Fruit fly (Drosophila melanogaster): ENCODE results near the gene Ing3.

Ing3 gene

DNA sequence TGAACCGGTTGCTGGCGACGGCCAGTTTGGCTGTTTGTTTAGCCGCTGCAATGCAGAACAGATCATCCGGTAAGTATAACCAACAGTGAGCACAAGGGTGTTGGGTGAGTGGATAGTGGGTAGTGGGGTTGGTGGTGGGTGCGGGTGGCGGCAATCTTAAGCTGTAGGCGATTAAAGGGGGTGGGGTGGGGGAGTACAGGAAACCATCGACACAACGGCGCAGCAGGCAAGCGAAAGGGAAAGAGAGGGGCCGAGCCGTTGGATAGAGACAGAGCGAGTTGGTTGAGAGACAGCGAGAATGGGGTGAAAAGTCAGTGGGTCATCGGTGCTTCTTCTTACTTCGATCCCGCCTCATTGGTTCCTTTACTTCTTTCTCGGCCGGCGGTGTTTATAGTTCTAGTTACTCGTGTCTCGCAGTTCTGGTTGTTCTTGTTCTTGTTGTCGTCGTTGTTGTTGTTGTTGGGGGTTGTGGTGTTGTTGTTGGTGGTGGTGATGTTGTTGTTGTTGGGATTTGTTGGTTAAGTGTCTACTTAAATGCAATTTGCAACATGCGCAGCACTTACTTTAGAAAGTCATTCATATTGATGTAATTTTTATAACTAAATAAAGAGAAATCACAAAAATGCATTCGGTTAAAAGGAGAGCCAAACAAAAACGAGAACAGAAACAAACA, 16.5 kb downstream of the Ing3 start:
- peak; percentile 88 for TF ChIP-seq svp (GFP tag)
- TF ChIP-seq Eip93F (GFP tag; optimal IDR thresholded peaks at IDR 0.05), result no peak

DNA sequence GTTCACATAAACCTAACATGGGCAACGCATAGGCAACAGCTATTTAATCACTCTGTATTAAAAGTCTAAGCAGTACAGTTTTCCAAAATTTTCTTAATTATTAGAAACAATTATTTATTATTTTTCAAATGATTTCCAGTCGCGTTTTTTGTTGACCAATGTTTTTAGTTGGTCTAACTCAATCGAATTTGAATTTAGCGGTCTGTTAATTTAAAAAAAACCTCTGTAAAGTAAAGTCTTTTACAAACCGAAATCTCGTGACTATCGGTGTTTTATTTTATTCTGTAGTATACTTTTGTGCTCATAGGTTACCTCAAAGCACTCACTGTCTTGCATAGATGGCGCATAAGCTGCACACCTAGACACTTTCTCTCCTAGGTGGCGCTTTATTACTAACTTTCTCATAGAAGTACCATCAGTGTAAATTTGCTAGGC, 17.8 kb downstream of the Ing3 start:
- peak; percentile 38 for TF ChIP-seq lz (GFP tag; optimal IDR thresholded peaks at IDR 0.05)
- peak; percentile 61 for TF ChIP-seq CG31627 (GFP tag; optimal IDR thresholded peaks at IDR 0.05)
- no peak for TF ChIP-seq CG32006 (GFP tag; optimal IDR thresholded peaks at IDR 0.05)
- no peak for TF ChIP-seq CG6854 (GFP tag; optimal IDR thresholded peaks at IDR 0.05)
- TF ChIP-seq pdm3 (GFP tag; optimal IDR thresholded peaks at IDR 0.05), result peak; percentile 21
- TF ChIP-seq cyc (GFP tag; optimal IDR thresholded peaks at IDR 0.05), result peak; percentile 49
- TF ChIP-seq Hr39 (GFP tag; optimal IDR thresholded peaks at IDR 0.05), result peak; percentile 60
- TF ChIP-seq dsx (GFP tag; optimal IDR thresholded peaks at IDR 0.05; ENCODE audit: poor library complexity, severe bottlenecking), result no peak
- TF ChIP-seq CG4318 (GFP tag; optimal IDR thresholded peaks at IDR 0.05), result no peak
- no peak for TF ChIP-seq Ets21C (GFP tag; optimal IDR thresholded peaks at IDR 0.05)
- TF ChIP-seq svp (GFP tag), result peak; percentile 16

DNA sequence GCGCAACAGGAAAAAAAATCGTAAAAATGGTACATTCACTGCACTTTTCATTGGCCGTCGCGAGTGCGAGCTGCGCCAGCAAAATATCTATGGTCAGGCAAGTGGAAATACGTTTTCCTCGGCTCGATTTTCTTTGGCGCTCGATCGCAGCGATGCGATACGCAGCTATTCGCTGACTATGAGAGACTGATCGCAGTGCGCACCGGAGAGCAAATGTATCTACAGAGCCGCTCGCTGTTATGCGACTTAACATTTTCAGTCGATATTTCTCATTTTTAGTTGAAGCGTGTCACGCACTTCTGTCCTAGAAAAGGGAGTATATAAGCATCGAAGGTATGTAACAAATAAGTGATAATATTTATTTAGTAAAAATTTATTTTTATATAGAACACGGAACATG, 18.2 kb downstream of the Ing3 start, which contains the start of gene wgn:
wgn (minus strand) TSS at position 193 of the 400 bp plus-strand sequence.
- no peak for TF ChIP-seq CG34406 (GFP tag; optimal IDR thresholded peaks at IDR 0.05)
- no peak for TF ChIP-seq CG6792 (GFP tag; optimal IDR thresholded peaks at IDR 0.05)
- TF ChIP-seq Sox14 (GFP tag; optimal IDR thresholded peaks at IDR 0.05), result no peak
- TF ChIP-seq eg (GFP tag; IDR thresholded peaks at IDR 0.05), result peak; percentile 58; the same call in 2 of the 3 replicates
- TF ChIP-seq CG11294 (GFP tag; IDR thresholded peaks at IDR 0.05), result no peak
- TF ChIP-seq CG1621 (tag; optimal IDR thresholded peaks at IDR 0.05), result no peak
- no peak for TF ChIP-seq CG32006 (GFP tag; optimal IDR thresholded peaks at IDR 0.05)
- TF ChIP-seq dac (GFP tag; optimal IDR thresholded peaks at IDR 0.05), result no peak
- peak; percentile 33 for TF ChIP-seq svp (GFP tag)
- peak; percentile 13 for TF ChIP-seq CG6808 (GFP tag; optimal IDR thresholded peaks at IDR 0.05)
- no peak for TF ChIP-seq Hr38 (GFP tag; optimal IDR thresholded peaks at IDR 0.05)
- peak; percentile 18 for TF ChIP-seq CG16779 (tag; optimal IDR thresholded peaks at IDR 0.05)
- TF ChIP-seq Eip93F (GFP tag; optimal IDR thresholded peaks at IDR 0.05), result peak; percentile 23
- peak; percentile 6 for TF ChIP-seq net (GFP tag; optimal IDR thresholded peaks at IDR 0.05)
- TF ChIP-seq CG8119 (GFP tag; IDR thresholded peaks at IDR 0.05), result peak; percentile 41; the same call in 1 of the 3 replicates
- peak; percentile 45; the same call in 1 of the 2 replicates for TF ChIP-seq CG15336 (GFP tag; IDR thresholded peaks at IDR 0.05)
- TF ChIP-seq Ets21C (GFP tag; optimal IDR thresholded peaks at IDR 0.05), result no peak
- no peak for TF ChIP-seq Sox102F (GFP tag; optimal IDR thresholded peaks at IDR 0.05)
- TF ChIP-seq CG31627 (GFP tag; optimal IDR thresholded peaks at IDR 0.05), result no peak
- peak; percentile 29 for TF ChIP-seq CG6276 (GFP tag; optimal IDR thresholded peaks at IDR 0.05)
- TF ChIP-seq dsx (GFP tag; optimal IDR thresholded peaks at IDR 0.05; ENCODE audit: poor library complexity, severe bottlenecking), result no peak
- no peak for TF ChIP-seq ss (GFP tag; optimal IDR thresholded peaks at IDR 0.05)
- TF ChIP-seq Hr4 (GFP tag; optimal IDR thresholded peaks at IDR 0.05), result no peak

DNA sequence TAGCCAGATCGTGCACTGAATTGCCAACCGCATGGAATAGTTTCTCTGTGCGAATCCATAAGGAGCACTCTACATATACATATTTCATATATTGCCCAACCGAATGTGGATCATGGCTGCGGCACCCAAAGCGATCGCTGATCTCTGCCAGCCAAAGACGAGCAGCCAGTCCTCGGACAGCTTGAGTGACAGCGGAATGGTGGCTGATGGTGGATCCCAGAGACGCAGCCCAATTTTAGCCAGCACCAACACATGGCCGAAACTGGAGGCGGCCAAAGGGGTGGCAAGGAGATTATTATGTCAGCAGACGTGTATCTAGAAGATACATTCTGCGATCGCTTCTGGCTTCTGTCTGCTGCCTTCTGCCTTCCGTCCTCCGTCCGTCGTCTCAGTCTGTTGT, 21.9 kb downstream of the Ing3 start:
- peak; percentile 47 for TF ChIP-seq vri (GFP tag; optimal IDR thresholded peaks at IDR 0.05)
- no peak for TF ChIP-seq Sox15 (GFP tag; optimal IDR thresholded peaks at IDR 0.05)
- TF ChIP-seq Eip78C (GFP tag), result peak; percentile 51

DNA sequence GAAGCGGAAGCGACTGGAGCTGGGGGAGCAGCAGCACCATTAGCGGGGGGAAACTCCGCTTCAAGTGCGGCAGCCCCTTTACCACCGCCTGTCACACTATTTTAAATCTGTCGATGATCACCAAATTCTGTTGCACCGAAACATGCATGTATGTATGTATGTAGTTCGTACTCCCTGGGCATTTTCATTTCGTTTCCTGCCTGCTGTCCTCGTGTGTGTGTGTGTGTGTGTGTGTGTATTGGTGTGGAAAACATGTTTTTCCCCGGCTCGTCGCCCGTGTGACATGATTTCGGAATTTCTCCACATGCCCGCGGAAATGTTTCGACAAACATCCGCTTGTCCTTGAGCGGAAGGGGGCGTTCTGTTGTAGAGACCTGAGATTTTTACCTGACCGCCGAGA, 25.9 kb downstream of the Ing3 start:
- TF ChIP-seq Eip78C (GFP tag) (peak; percentile 11), CG31627 (GFP tag; optimal IDR thresholded peaks at IDR 0.05) (no peak)
